Worm (Caenorhabditis elegans): Measurements from ENCODE around the gene nhr-116.

DNA sequence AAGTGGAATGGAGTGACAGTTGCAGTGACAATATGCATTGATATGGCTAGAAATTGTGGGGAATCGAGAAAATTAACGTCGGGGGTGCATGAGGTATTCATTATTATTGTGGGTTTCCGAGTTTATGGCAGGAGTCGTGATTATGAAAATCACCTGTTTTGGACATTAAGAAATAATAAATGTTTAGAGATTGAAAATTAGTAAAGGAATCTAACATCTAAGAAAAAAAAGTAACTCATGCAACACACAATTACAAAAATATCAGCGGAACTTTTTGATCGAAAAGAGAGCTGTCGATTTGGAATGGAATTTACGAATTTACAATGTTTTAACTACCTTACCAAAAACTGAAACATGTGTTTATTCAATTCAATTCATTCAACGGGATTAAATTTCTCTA lies 42.7 kb downstream of the nhr-116 start, which contains the start of gene srh-206:
- TF ChIP-seq mab-5 (tag; optimal IDR thresholded peaks at IDR 0.05) = no peak
- TF ChIP-seq elt-1 (tag; optimal IDR thresholded peaks at IDR 0.05; ENCODE audit: borderline replicate concordance, insufficient read depth) = no peak
- TF ChIP-seq ztf-11 (tag; optimal IDR thresholded peaks at IDR 0.05) = no peak
- TF ChIP-seq snpc-4 (tag; optimal IDR thresholded peaks at IDR 0.05) = no peak
- TF ChIP-seq cnd-1 (tag; optimal IDR thresholded peaks at IDR 0.05) = no peak
- TF ChIP-seq hlh-1 (tag; optimal IDR thresholded peaks at IDR 0.05) = no peak
- TF ChIP-seq nhr-237 (tag; optimal IDR thresholded peaks at IDR 0.05) = no peak
- no peak for TF ChIP-seq sem-2 (GFP tag; optimal IDR thresholded peaks at IDR 0.05)
- no peak for TF ChIP-seq unc-62 (GFP tag; optimal IDR thresholded peaks at IDR 0.05)
- TF ChIP-seq pha-4 (tag; optimal IDR thresholded peaks at IDR 0.05) = no peak
- TF ChIP-seq blmp-1 (tag; optimal IDR thresholded peaks at IDR 0.05) = no peak
- no peak for TF ChIP-seq ceh-39 (tag; optimal IDR thresholded peaks at IDR 0.05)
- no peak for TF ChIP-seq nhr-76 (tag; optimal IDR thresholded peaks at IDR 0.05)

Data from whole organism, mixed stage, embryonic.